Worm (Caenorhabditis elegans) whole organism, L1 larva: ENCODE measurements around the gene twk-34.

ENCODE experiments used
- C16A3.4 ChIP-seq: fragments of 150-350 bp; optimal IDR thresholded peaks from 2 replicates; lab custom pipeline; 2014; ENCODE audit warnings: missing biosample characterization, missing genetic modification characterization
- blmp-1 ChIP-seq: fragments of 150-350 bp; optimal IDR thresholded peaks from 2 replicates; lab custom pipeline; 2014; ENCODE audit warnings: missing biosample characterization, missing genetic modification characterization
- irx-1 ChIP-seq: sonication (generic microtip); optimal IDR thresholded peaks from 2 replicates; lab custom pipeline; 2016; ENCODE audit warnings: missing genetic modification characterization, missing compliant biosample characterization
- jun-1 ChIP-seq: fragments of 150-350 bp; optimal IDR thresholded peaks from 2 replicates; lab custom pipeline; 2014; ENCODE audit warnings: missing biosample characterization, missing genetic modification reagents, missing genetic modification characterization
- mab-9 ChIP-seq: fragments of 200-800 bp; sonication (Bioruptor generic); IDR thresholded peaks from 2 replicates; pipeline ENCODE4 v1.3.6; 2022; ENCODE audit warnings: missing genetic modification reagents, missing genetic modification characterization, missing compliant biosample characterization
- mdl-1 ChIP-seq, 2 experiments: fragments of 150-350 bp; optimal IDR thresholded peaks; 2 replicates each; lab custom pipeline; 2014 to 2017; ENCODE audit warnings: missing biosample characterization in 2 of 2, missing genetic modification characterization in 2 of 2, inconsistent platforms in 1 of 2
- nhr-12 ChIP-seq: sonication (generic microtip); optimal IDR thresholded peaks from 2 replicates; lab custom pipeline; 2017; ENCODE audit warnings: missing biosample characterization, missing genetic modification characterization

DNA sequence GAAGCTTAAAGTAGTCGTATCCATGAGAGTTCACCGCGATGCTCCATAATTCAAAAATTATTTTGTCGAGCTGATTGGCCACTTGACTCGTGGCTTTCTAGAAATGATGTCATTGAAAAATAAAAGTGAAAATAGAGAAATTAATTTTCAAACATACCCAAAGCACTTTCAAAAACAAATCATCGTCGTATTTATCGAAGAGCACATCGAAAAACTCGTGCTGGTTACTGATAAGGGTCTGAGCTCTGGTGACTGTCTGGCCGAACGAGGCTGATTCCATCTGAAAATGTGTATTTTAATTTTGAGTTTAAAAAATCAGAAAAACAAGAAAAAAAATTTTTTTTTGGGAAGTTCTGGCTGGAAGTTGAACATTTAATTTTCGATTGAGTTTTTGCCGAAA lies 7.6 kb downstream of the twk-34 start:
- no peak for TF ChIP-seq jun-1 (tag; lab: Kevin White, UChicago)
- TF ChIP-seq C16A3.4 (tag; lab: Kevin White, UChicago), result no peak
- no peak for TF ChIP-seq mab-9 (GFP tag; lab: Robert Waterston, UW)
- no peak for TF ChIP-seq nhr-12 (tag; lab: Kevin White, UChicago)
- TF ChIP-seq irx-1, result no peak
- no peak for TF ChIP-seq blmp-1 (tag; lab: Kevin White, UChicago)
- no peak for TF ChIP-seq mdl-1 (tag; optimal IDR thresholded peaks at IDR 0.05; lab: Kevin White, UChicago)
